Worm (Caenorhabditis elegans) whole organism, midembryonic: ENCODE measurements around the gene C39B5.6.

Source experiments
- T22C8.4 ChIP-seq: fragments of 200-800 bp; sonication (Bioruptor generic); IDR thresholded peaks from 2 replicates; pipeline ENCODE4 v1.3.6; 2022; ENCODE audit warnings: missing genetic modification characterization, missing compliant biosample characterization
- cog-1 ChIP-seq: sonication (generic microtip); optimal IDR thresholded peaks from 2 replicates; lab custom pipeline; 2016; ENCODE audit warnings: missing genetic modification characterization, missing compliant biosample characterization
- flt-1 ChIP-seq: fragments of 200-800 bp; sonication (Bioruptor generic); IDR thresholded peaks from 2 replicates; pipeline ENCODE4 v1.3.6; 2022; ENCODE audit warnings: missing genetic modification characterization, missing compliant biosample characterization
- klf-2 ChIP-seq: fragments of 200-800 bp; sonication (Bioruptor generic); conservative IDR thresholded peaks from 2 replicates; pipeline ENCODE4 v1.3.6; 2022; ENCODE audit warnings: missing genetic modification reagents, missing genetic modification characterization, missing compliant biosample characterization
- med-1 ChIP-seq: sonication (generic microtip); optimal IDR thresholded peaks from 2 replicates; lab custom pipeline; 2017; ENCODE audit warnings: missing genetic modification characterization, mild to moderate bottlenecking, missing compliant biosample characterization, antibody characterized with exemption, missing genetic modification reagents; ENCODE audit not compliant: insufficient read depth
- ref-1 ChIP-seq: fragments of 200-800 bp; sonication (Bioruptor generic); conservative IDR thresholded peaks from 2 replicates; pipeline ENCODE4 v1.3.6; 2022; ENCODE audit warnings: missing genetic modification reagents, missing genetic modification characterization, missing compliant biosample characterization
- tab-1 ChIP-seq: fragments of 200-800 bp; sonication (Bioruptor generic); IDR thresholded peaks from 2 replicates; pipeline ENCODE4 v1.3.6; 2022; ENCODE audit warnings: missing genetic modification characterization, missing compliant biosample characterization
- ztf-23 ChIP-seq: fragments of 200-800 bp; sonication (Bioruptor generic); IDR thresholded peaks from 2 replicates; pipeline ENCODE4 v1.3.6; 2022; ENCODE audit warnings: missing genetic modification reagents, missing genetic modification characterization, missing compliant biosample characterization
- ztf-29 ChIP-seq: fragments of 200-800 bp; sonication (Bioruptor generic); IDR thresholded peaks from 2 replicates; pipeline ENCODE4 v1.3.6; 2022; ENCODE audit warnings: missing genetic modification reagents, missing genetic modification characterization, missing compliant biosample characterization

- TF ChIP-seq flt-1 (GFP tag; lab: Robert Waterston, UW) (no peak), ref-1 (GFP tag; lab: Robert Waterston, UW) (no peak), tab-1 (no peak), ztf-23 (GFP tag; lab: Robert Waterston, UW) (no peak), ztf-29 (no peak), klf-2 (GFP tag; lab: Robert Waterston, UW) (no peak), T22C8.4 (GFP tag; lab: Robert Waterston, UW) (no peak), cog-1 (tag; lab: Kevin White, UChicago) (no peak), med-1 (GFP tag; lab: Kevin White, UChicago) (no peak)
Measured at ce11 chrIII:2210601-2211000, 12.8 kb downstream of the C39B5.6 start.
